Fruit fly (Drosophila melanogaster): ENCODE data around the gene CG34241.

- TF ChIP-seq Myc (optimal IDR thresholded peaks at IDR 0.05): no peak
- TF ChIP-seq ttk (optimal IDR thresholded peaks at IDR 0.05): no peak
Measured at dm6 chr3L:12131918-12132317, 4.1 kb downstream of the CG34241 start, which contains the start of gene DEF8.

Data from Kc167 (cell line).